Worm (Caenorhabditis elegans): ENCODE data around the gene B0228.7.

The B0228.7 gene

DNA sequence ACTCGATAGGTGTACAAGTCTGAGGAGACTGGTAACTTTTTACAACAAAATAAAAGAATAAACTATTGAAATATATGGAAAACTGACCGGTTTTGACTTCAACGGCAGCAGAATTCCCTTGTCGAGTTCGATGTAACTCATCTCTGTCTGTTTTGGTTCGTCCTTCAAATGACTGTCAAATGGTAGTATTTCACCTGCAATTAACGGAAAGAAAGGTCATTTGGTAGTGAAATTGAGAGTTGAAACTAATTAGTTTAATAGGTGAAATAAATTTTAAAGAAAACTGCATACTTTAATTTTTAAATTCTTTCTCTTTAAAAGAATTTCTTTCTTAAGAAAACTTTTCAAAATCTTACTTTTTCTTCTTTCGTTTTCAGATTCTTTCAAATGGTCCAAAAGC lies 10.4 kb upstream of the B0228.7 start:
- TF ChIP-seq ama-1 (optimal IDR thresholded peaks at IDR 0.05) (no peak), nhr-43 (tag; optimal IDR thresholded peaks at IDR 0.05; ENCODE audit: poor library complexity, severe bottlenecking) (no peak), elt-1 (tag; optimal IDR thresholded peaks at IDR 0.05) (no peak), ceh-16 (tag; optimal IDR thresholded peaks at IDR 0.05) (no peak), nhr-28 (tag; optimal IDR thresholded peaks at IDR 0.05) (no peak), unc-62 (GFP tag; optimal IDR thresholded peaks at IDR 0.05) (no peak), fkh-10 (GFP tag; optimal IDR thresholded peaks at IDR 0.05) (no peak), ceh-82 (tag; optimal IDR thresholded peaks at IDR 0.05) (no peak), nhr-12 (tag; optimal IDR thresholded peaks at IDR 0.05) (no peak), nhr-237 (tag; optimal IDR thresholded peaks at IDR 0.05) (no peak), nfya-1 (tag; optimal IDR thresholded peaks at IDR 0.05; ENCODE audit: insufficient read depth) (no peak), nhr-67 (tag; optimal IDR thresholded peaks at IDR 0.05) (no peak), nhr-23 (tag; optimal IDR thresholded peaks at IDR 0.05) (no peak), jun-1 (tag; optimal IDR thresholded peaks at IDR 0.05) (no peak)

DNA sequence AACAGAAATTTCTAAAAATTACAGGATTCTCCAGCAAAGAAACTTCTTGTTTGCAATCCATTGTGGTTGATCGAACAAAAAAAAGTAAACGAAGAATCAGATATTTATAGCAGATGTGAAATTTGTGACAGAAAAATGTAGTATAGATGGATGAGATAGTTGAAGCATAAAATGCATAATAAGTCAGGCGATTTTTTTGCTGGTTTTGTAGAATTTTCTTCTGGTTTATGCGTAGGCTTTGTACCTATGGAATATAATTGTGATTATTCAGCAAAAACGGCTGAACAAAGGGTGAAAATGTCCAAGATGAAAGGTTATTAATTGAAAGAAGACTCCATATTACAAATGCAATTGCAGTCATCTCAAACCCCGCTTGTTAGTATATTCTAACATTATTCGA lies 6.6 kb upstream of the B0228.7 start, which contains the start of gene srh-39:
Gene srh-39, minus strand, starts transcription at position 101 of the 400 bp plus-strand sequence.
- no peak for TF ChIP-seq nhr-77 (tag; optimal IDR thresholded peaks at IDR 0.05)
- TF ChIP-seq fkh-10 (GFP tag; optimal IDR thresholded peaks at IDR 0.05) = no peak
- no peak for TF ChIP-seq lin-15B (tag; optimal IDR thresholded peaks at IDR 0.05)
- TF ChIP-seq nhr-28 (tag; optimal IDR thresholded peaks at IDR 0.05) = no peak
- TF ChIP-seq lsy-12 (tag; optimal IDR thresholded peaks at IDR 0.05) = no peak
- no peak for TF ChIP-seq ceh-82 (tag; optimal IDR thresholded peaks at IDR 0.05)
- TF ChIP-seq ceh-16 (tag; optimal IDR thresholded peaks at IDR 0.05) = no peak
- no peak for TF ChIP-seq hmg-11 (tag; optimal IDR thresholded peaks at IDR 0.05)
- TF ChIP-seq elt-1 (tag; optimal IDR thresholded peaks at IDR 0.05) = no peak
- TF ChIP-seq tbx-2 (tag; optimal IDR thresholded peaks at IDR 0.05) = no peak
- no peak for TF ChIP-seq ztf-4 (tag; optimal IDR thresholded peaks at IDR 0.05)

DNA sequence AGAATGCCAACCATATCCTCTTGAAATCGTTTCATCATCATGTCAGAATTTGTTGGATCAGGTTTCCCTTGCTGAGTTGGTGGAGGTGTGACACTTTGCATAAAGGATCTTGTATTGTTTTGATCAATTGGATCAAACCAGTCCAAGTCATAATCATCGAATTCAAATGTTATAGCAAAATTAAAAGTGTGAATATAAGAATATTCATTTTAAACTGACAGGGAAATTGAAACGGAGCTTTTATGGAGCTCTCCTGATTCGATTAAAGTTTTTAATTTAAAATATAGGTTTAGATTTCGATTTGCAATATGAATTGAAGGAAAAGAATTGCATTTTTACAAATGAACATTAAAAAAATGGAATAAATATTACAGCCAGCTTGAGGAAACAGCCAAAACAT lies 4.7 kb upstream of the B0228.7 start, which contains the start of gene B0228.9:
Gene B0228.9, minus strand, starts transcription at position 101 of the 400 bp plus-strand sequence.
- TF ChIP-seq nhr-12 (tag; optimal IDR thresholded peaks at IDR 0.05) (no peak), nhr-76 (tag; optimal IDR thresholded peaks at IDR 0.05) (no peak), elt-2 (tag; optimal IDR thresholded peaks at IDR 0.05) (no peak), nhr-25 (tag; optimal IDR thresholded peaks at IDR 0.05) (no peak), fos-1 (tag; optimal IDR thresholded peaks at IDR 0.05) (no peak), elt-1 (tag; optimal IDR thresholded peaks at IDR 0.05) (no peak), eor-1 (tag; optimal IDR thresholded peaks at IDR 0.05) (no peak), jun-1 (tag; optimal IDR thresholded peaks at IDR 0.05) (no peak), ztf-4 (tag; optimal IDR thresholded peaks at IDR 0.05) (no peak), nhr-11 (tag; optimal IDR thresholded peaks at IDR 0.05) (no peak), egl-27 (tag; optimal IDR thresholded peaks at IDR 0.05) (no peak), snpc-4 (tag; optimal IDR thresholded peaks at IDR 0.05) (no peak)

DNA sequence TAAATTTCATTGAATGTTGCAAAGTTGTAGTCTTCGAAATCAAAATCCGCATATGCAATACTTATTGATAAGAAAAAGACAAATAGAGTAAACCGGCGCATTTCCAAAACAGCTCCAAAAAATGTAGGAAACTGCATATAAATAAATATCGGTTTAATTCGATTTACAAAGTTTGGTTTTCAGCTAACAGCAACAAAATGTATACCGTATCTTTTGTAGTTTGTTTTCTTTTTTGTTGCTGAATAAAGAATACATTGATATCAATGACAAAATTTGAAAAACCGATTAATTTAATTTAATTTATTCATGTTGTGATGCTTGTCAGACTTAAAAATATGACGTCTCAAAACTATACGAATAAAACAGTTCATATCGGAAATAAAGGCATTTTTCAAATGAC lies 2.6 kb upstream of the B0228.7 start, which contains the start of gene B0228.8:
Gene B0228.8, minus strand, starts transcription at position 101 of the 400 bp plus-strand sequence.
- TF ChIP-seq lin-39 (tag; optimal IDR thresholded peaks at IDR 0.05) (no peak), fkh-10 (GFP tag; optimal IDR thresholded peaks at IDR 0.05) (no peak), nhr-76 (tag; optimal IDR thresholded peaks at IDR 0.05) (no peak), nhr-12 (tag; optimal IDR thresholded peaks at IDR 0.05) (no peak), eor-1 (tag; optimal IDR thresholded peaks at IDR 0.05) (no peak), fkh-2 (tag; optimal IDR thresholded peaks at IDR 0.05) (no peak), nhr-11 (tag; optimal IDR thresholded peaks at IDR 0.05) (no peak), nhr-237 (tag; optimal IDR thresholded peaks at IDR 0.05) (no peak), ceh-9 (tag; optimal IDR thresholded peaks at IDR 0.05) (no peak), elt-2 (tag; optimal IDR thresholded peaks at IDR 0.05) (no peak), nhr-23 (tag; optimal IDR thresholded peaks at IDR 0.05) (no peak), pqm-1 (tag; optimal IDR thresholded peaks at IDR 0.05) (no peak), nhr-25 (tag; optimal IDR thresholded peaks at IDR 0.05) (no peak), egl-27 (tag; optimal IDR thresholded peaks at IDR 0.05) (no peak), pha-4 (tag; optimal IDR thresholded peaks at IDR 0.05) (no peak)

DNA sequence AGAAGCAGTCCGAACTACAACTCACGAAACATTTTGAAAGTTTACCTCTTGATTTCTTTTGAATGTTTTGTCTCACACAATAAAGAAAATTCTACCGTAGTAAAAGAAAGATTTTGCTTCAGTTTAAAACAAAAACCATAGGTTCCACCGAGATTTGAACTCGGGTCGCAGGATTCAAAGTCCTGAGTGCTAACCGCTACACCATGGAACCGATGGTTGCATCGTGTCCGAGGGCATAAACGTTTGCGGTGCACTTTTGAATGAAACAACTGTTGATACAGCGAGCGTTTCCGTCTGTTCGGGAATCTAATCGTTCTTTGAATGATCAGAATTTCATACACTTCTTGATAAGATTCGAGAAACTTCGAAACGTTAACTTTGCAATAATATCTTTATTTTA lies 2.0 kb downstream of the B0228.7 start:
- TF ChIP-seq nhr-43 (tag; optimal IDR thresholded peaks at IDR 0.05; ENCODE audit: poor library complexity, severe bottlenecking) (peak; percentile 57), egl-5 (tag; optimal IDR thresholded peaks at IDR 0.05) (no peak), tbx-2 (tag; optimal IDR thresholded peaks at IDR 0.05) (no peak), nhr-23 (tag; optimal IDR thresholded peaks at IDR 0.05) (no peak), nhr-25 (tag; optimal IDR thresholded peaks at IDR 0.05) (peak; percentile 34), skn-1 (tag; optimal IDR thresholded peaks at IDR 0.05) (peak; percentile 26), pqm-1 (tag; optimal IDR thresholded peaks at IDR 0.05) (peak; percentile 59), nhr-12 (tag; optimal IDR thresholded peaks at IDR 0.05) (no peak), ztf-11 (tag; optimal IDR thresholded peaks at IDR 0.05) (no peak), ama-1 (optimal IDR thresholded peaks at IDR 0.05) (peak; percentile 89), fos-1 (tag; optimal IDR thresholded peaks at IDR 0.05) (no peak), nhr-67 (tag; optimal IDR thresholded peaks at IDR 0.05) (no peak), aly-2 (tag; optimal IDR thresholded peaks at IDR 0.05) (no peak), daf-12 (tag; optimal IDR thresholded peaks at IDR 0.05) (no peak), nfya-1 (tag; optimal IDR thresholded peaks at IDR 0.05; ENCODE audit: insufficient read depth) (peak; percentile 57), ZK546.5 (tag; optimal IDR thresholded peaks at IDR 0.05) (no peak), elt-1 (tag; optimal IDR thresholded peaks at IDR 0.05) (no peak), lin-15B (tag; optimal IDR thresholded peaks at IDR 0.05) (peak; percentile 11), ztf-4 (tag; optimal IDR thresholded peaks at IDR 0.05) (no peak), nhr-237 (tag; optimal IDR thresholded peaks at IDR 0.05) (no peak), lin-39 (tag; optimal IDR thresholded peaks at IDR 0.05) (no peak), egl-27 (tag; optimal IDR thresholded peaks at IDR 0.05) (no peak), hmg-11 (tag; optimal IDR thresholded peaks at IDR 0.05) (no peak), mdl-1 (tag; optimal IDR thresholded peaks at IDR 0.05) (no peak), R02D3.7 (tag; optimal IDR thresholded peaks at IDR 0.05) (peak; percentile 13), pha-4 (tag; optimal IDR thresholded peaks at IDR 0.05) (no peak), zag-1 (tag; optimal IDR thresholded peaks at IDR 0.05) (no peak), ceh-16 (tag; optimal IDR thresholded peaks at IDR 0.05) (no peak)
